Worm (Caenorhabditis elegans): ENCODE results near the gene ttr-12.

DNA sequence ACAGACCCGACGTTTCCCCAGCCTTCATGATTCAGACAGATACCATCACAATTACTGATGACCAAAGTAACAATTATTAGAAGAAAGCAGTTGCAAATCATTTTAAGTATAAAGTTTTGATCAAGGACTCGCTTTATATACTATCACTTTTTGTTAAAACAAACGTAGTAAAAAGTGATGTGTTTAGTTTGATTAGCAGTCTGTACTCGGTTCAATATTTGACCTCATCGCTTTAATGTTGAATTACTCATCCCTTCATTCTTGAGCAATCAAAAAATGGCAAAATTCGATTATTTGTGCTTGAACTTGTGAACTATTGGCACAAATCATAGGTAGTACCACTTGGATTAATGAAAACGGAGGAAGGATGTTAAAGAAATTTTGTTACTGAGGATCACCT, 50.3 kb downstream of the ttr-12 start, which contains the start of gene abf-4:
- no peak for TF ChIP-seq ref-1 (GFP tag; conservative IDR thresholded peaks at IDR 0.05)
- TF ChIP-seq tab-1 (GFP tag; IDR thresholded peaks at IDR 0.05): no peak
- no peak for TF ChIP-seq med-1 (GFP tag; optimal IDR thresholded peaks at IDR 0.05; ENCODE audit: insufficient read depth)
- no peak for TF ChIP-seq flt-1 (GFP tag; IDR thresholded peaks at IDR 0.05)
- TF ChIP-seq ztf-23 (GFP tag; IDR thresholded peaks at IDR 0.05): no peak
- TF ChIP-seq T22C8.4 (GFP tag; IDR thresholded peaks at IDR 0.05): no peak
- TF ChIP-seq ztf-29 (GFP tag; IDR thresholded peaks at IDR 0.05): no peak
- no peak for TF ChIP-seq cog-1 (tag; optimal IDR thresholded peaks at IDR 0.05)
